Fruit fly (Drosophila melanogaster) whole organism, embryonic: ENCODE measurements around the gene Pgd.

Experiments used
- Asciz ChIP-seq: fragments of 200-800 bp; sonication (Bioruptor generic); optimal IDR thresholded peaks from 2 replicates; lab custom pipeline; 2017; ENCODE audit warnings: missing biosample characterization, mild to moderate bottlenecking, missing genetic modification characterization, missing genetic modification reagents
- Awh ChIP-seq: fragments of 200-800 bp; sonication (Bioruptor generic); IDR thresholded peaks from 2 replicates; pipeline ENCODE4, ENCODE4 v1.3.6; 2022; ENCODE audit warnings: missing biosample characterization, missing genetic modification characterization
- CG10267 ChIP-seq: fragments of 200-800 bp; sonication (Bioruptor generic); optimal IDR thresholded peaks from 2 replicates; lab custom pipeline; 2018; ENCODE audit warnings: missing biosample characterization, mild to moderate bottlenecking, missing genetic modification characterization, moderate library complexity
- CG11085 ChIP-seq: fragments of 200-800 bp; sonication (Bioruptor generic); IDR thresholded peaks from 2 replicates; pipeline ENCODE4 v1.3.6; 2022; ENCODE audit warnings: missing biosample characterization, missing genetic modification characterization
- CG11398 ChIP-seq: fragments of 200-800 bp; sonication (Bioruptor generic); optimal IDR thresholded peaks from 2 replicates; lab custom pipeline; 2016; ENCODE audit warnings: missing biosample characterization, missing genetic modification characterization
- CG13296 ChIP-seq: fragments of 200-800 bp; sonication (Bioruptor generic); optimal IDR thresholded peaks from 3 replicates; lab custom pipeline; 2018; ENCODE audit warnings: missing biosample characterization, mild to moderate bottlenecking, missing genetic modification characterization
- CG15601 ChIP-seq: fragments of 200-800 bp; sonication (Bioruptor generic); optimal IDR thresholded peaks from 3 replicates; lab custom pipeline; 2019; ENCODE audit warnings: missing biosample characterization, mild to moderate bottlenecking, missing genetic modification characterization, moderate library complexity
- CG16863 ChIP-seq: fragments of 200-800 bp; sonication (Bioruptor generic); optimal IDR thresholded peaks from 3 replicates; lab custom pipeline; 2016; ENCODE audit warnings: missing biosample characterization, missing genetic modification characterization
- CG17186 ChIP-seq: fragments of 200-800 bp; sonication (Bioruptor generic); optimal IDR thresholded peaks from 3 replicates; lab custom pipeline; 2017; ENCODE audit warnings: missing biosample characterization, missing genetic modification reagents, missing genetic modification characterization
- CG17385 ChIP-seq: fragments of 200-800 bp; sonication (Bioruptor generic); optimal IDR thresholded peaks from 3 replicates; lab custom pipeline; 2018; ENCODE audit warnings: missing biosample characterization, mild to moderate bottlenecking, missing genetic modification characterization
- CG17829 ChIP-seq: fragments of 200-800 bp; optimal IDR thresholded peaks from 2 replicates; lab custom pipeline; 2019; ENCODE audit warnings: missing biosample characterization, mild to moderate bottlenecking, missing genetic modification characterization, moderate library complexity
- CG17912 ChIP-seq: fragments of 200-800 bp; sonication (Bioruptor generic); optimal IDR thresholded peaks from 2 replicates; lab custom pipeline; 2018; ENCODE audit warnings: missing biosample characterization, mild to moderate bottlenecking, missing genetic modification characterization
- CG18476 ChIP-seq: fragments of 200-800 bp; sonication (Bioruptor generic); optimal IDR thresholded peaks from 2 replicates; lab custom pipeline; 2016; ENCODE audit warnings: missing biosample characterization, mild to moderate bottlenecking, missing genetic modification characterization
- CG31388 ChIP-seq: fragments of 200-800 bp; sonication (Bioruptor generic); optimal IDR thresholded peaks from 2 replicates; lab custom pipeline; 2016; ENCODE audit warnings: missing biosample characterization, missing genetic modification characterization
- CG31441 ChIP-seq: fragments of 200-800 bp; sonication (Bioruptor generic); IDR thresholded peaks from 2 replicates; pipeline ENCODE4 v1.3.6; 2022; ENCODE audit warnings: missing biosample characterization, missing genetic modification characterization
- CG32767 ChIP-seq: fragments of 200-800 bp; sonication (Bioruptor generic); IDR thresholded peaks from 2 replicates; pipeline ENCODE4 v1.3.6; 2022; ENCODE audit warnings: missing biosample characterization, missing genetic modification characterization
- CG34224 ChIP-seq: fragments of 200-800 bp; sonication (Bioruptor generic); IDR thresholded peaks from 3 replicates; pipeline ENCODE4 v1.3.6; 2022; ENCODE audit warnings: missing biosample characterization, missing genetic modification characterization; ENCODE audit not compliant: partially characterized antibody
- CG42726 ChIP-seq: fragments of 200-800 bp; sonication (Bioruptor generic); IDR thresholded peaks from 2 replicates; pipeline ENCODE4 v1.3.6; 2022; ENCODE audit warnings: missing biosample characterization, missing genetic modification characterization; ENCODE audit not compliant: partially characterized antibody
- CG5180 ChIP-seq: fragments of 200-800 bp; sonication (Bioruptor generic); optimal IDR thresholded peaks from 3 replicates; lab custom pipeline; 2017; ENCODE audit warnings: missing biosample characterization, missing genetic modification characterization, mild to moderate bottlenecking, moderate library complexity, missing genetic modification reagents
- CG6765 ChIP-seq: fragments of 200-800 bp; sonication (Bioruptor generic); optimal IDR thresholded peaks from 3 replicates; lab custom pipeline; 2017; ENCODE audit warnings: missing biosample characterization, mild to moderate bottlenecking, missing genetic modification characterization
- CG6813 ChIP-seq: fragments of 200-800 bp; sonication (Bioruptor generic); optimal IDR thresholded peaks from 2 replicates; lab custom pipeline; 2017; ENCODE audit warnings: missing biosample characterization, missing genetic modification characterization, mild to moderate bottlenecking, moderate library complexity, missing genetic modification reagents
- CG8089 ChIP-seq: fragments of 200-800 bp; sonication (Bioruptor generic); optimal IDR thresholded peaks from 3 replicates; lab custom pipeline; 2016; ENCODE audit warnings: missing biosample characterization, missing genetic modification characterization
- D19B ChIP-seq: fragments of 200-800 bp; sonication (Bioruptor generic); optimal IDR thresholded peaks from 2 replicates; lab custom pipeline; 2017; ENCODE audit warnings: missing biosample characterization, mild to moderate bottlenecking, missing genetic modification characterization
- Dll ChIP-seq: fragments of 200-800 bp; sonication (Bioruptor generic); IDR thresholded peaks from 4 replicates; pipeline ENCODE4 v1.3.6; 2022; ENCODE audit warnings: missing biosample characterization, missing genetic modification characterization; ENCODE audit not compliant: partially characterized antibody
- H15 ChIP-seq: fragments of 200-800 bp; sonication (Bioruptor generic); IDR thresholded peaks from 3 replicates; pipeline ENCODE4 v1.3.6; 2022; ENCODE audit warnings: missing biosample characterization, missing genetic modification characterization
- HHEX ChIP-seq: fragments of 200-800 bp; sonication (Bioruptor generic); optimal IDR thresholded peaks from 3 replicates; lab custom pipeline; 2017; ENCODE audit warnings: missing biosample characterization, mild to moderate bottlenecking, missing genetic modification characterization, missing genetic modification reagents
- Hr3 ChIP-seq: fragments of 200-800 bp; sonication (Bioruptor generic); optimal IDR thresholded peaks from 3 replicates; lab custom pipeline; 2016; ENCODE audit warnings: missing biosample characterization, missing genetic modification characterization
- Hr39 ChIP-seq: fragments of >200 bp; optimal IDR thresholded peaks from 2 replicates; lab custom pipeline; 2017
- PHDP ChIP-seq: fragments of 200-800 bp; sonication (Bioruptor generic); optimal IDR thresholded peaks from 3 replicates; lab custom pipeline; 2018; ENCODE audit warnings: missing biosample characterization, mild to moderate bottlenecking, missing genetic modification characterization, moderate library complexity
- Poxn ChIP-seq: fragments of 200-800 bp; sonication (Bioruptor generic); IDR thresholded peaks from 2 replicates; pipeline ENCODE4 v1.3.6; 2022; ENCODE audit warnings: missing biosample characterization, missing genetic modification characterization
- Usf ChIP-seq: fragments of 200-800 bp; sonication (Bioruptor generic); optimal IDR thresholded peaks from 2 replicates; lab custom pipeline; 2017; ENCODE audit warnings: missing genotype, missing biosample characterization, missing genetic modification characterization
- YL-1 ChIP-seq: fragments of 200-800 bp; sonication (Bioruptor generic); optimal IDR thresholded peaks from 3 replicates; lab custom pipeline; 2017; ENCODE audit warnings: missing biosample characterization, mild to moderate bottlenecking, missing genetic modification characterization
- ase ChIP-seq: fragments of 200-800 bp; sonication (Bioruptor generic); IDR thresholded peaks from 3 replicates; pipeline ENCODE4 v1.3.6; 2022; ENCODE audit warnings: missing biosample characterization, missing genetic modification characterization
- dati ChIP-seq: fragments of 200-800 bp; sonication (Bioruptor generic); IDR thresholded peaks from 2 replicates; pipeline ENCODE4 v1.3.6; 2022; ENCODE audit warnings: missing biosample characterization, missing genetic modification characterization
- dmrt99B ChIP-seq: fragments of 200-800 bp; sonication (Bioruptor generic); optimal IDR thresholded peaks from 2 replicates; lab custom pipeline; 2018; ENCODE audit warnings: missing biosample characterization, mild to moderate bottlenecking, missing genetic modification characterization, moderate library complexity
- fd3F ChIP-seq: fragments of 200-800 bp; sonication (Bioruptor generic); optimal IDR thresholded peaks from 2 replicates; lab custom pipeline; 2018; ENCODE audit warnings: missing biosample characterization, mild to moderate bottlenecking, missing genetic modification characterization, moderate library complexity
- fd64A ChIP-seq: fragments of 200-800 bp; sonication (Bioruptor generic); optimal IDR thresholded peaks from 3 replicates; lab custom pipeline; 2018; ENCODE audit warnings: missing biosample characterization, mild to moderate bottlenecking, missing genetic modification characterization
- ham ChIP-seq: fragments of 200-800 bp; sonication (Bioruptor generic); IDR thresholded peaks from 2 replicates; pipeline ENCODE4 v1.3.6; 2022; ENCODE audit warnings: missing biosample characterization, missing genetic modification characterization
- nom ChIP-seq: fragments of 200-800 bp; sonication (Bioruptor generic); optimal IDR thresholded peaks from 2 replicates; lab custom pipeline; 2017; ENCODE audit warnings: missing biosample characterization, missing genetic modification characterization, mild to moderate bottlenecking, moderate library complexity, missing genetic modification reagents
- org-1 ChIP-seq: fragments of 200-800 bp; sonication (Bioruptor generic); optimal IDR thresholded peaks from 2 replicates; lab custom pipeline; 2017; ENCODE audit warnings: missing biosample characterization, missing genetic modification characterization
- pan ChIP-seq, 4 experiments: fragments of >200 bp in 3 of 4; fragments of 200-800 bp in 1 of 4; sonication (Bioruptor generic) in 1 of 4; optimal IDR thresholded peaks in 3 of 4; IDR thresholded peaks in 1 of 4; 2 replicates each; pipeline versions ENCODE4 v1.3.6 to Lab custom; 2017 to 2022; ENCODE audit warnings: missing biosample characterization in 2 of 4, missing genetic modification characterization in 2 of 4, mixed read lengths in 1 of 4
- sd ChIP-seq: fragments of 200-800 bp; sonication (Bioruptor generic); optimal IDR thresholded peaks from 3 replicates; lab custom pipeline; 2018; ENCODE audit warnings: missing biosample characterization, mild to moderate bottlenecking, missing genetic modification characterization, moderate library complexity
- sisA ChIP-seq: fragments of 200-800 bp; sonication (Bioruptor generic); IDR thresholded peaks from 2 replicates; pipeline ENCODE4 v1.3.6; 2022; ENCODE audit warnings: missing biosample characterization, missing genetic modification characterization
- sob ChIP-seq: fragments of 200-800 bp; sonication (Bioruptor generic); IDR thresholded peaks from 2 replicates; pipeline ENCODE4 v1.3.6; 2022; ENCODE audit warnings: missing biosample characterization, missing genetic modification characterization
- tll ChIP-seq, 2 experiments: fragments of 200-800 bp in 1 of 2; fragments of >200 bp in 1 of 2; sonication (Bioruptor generic) in 1 of 2; optimal IDR thresholded peaks; 2 replicates each; lab custom pipeline; 2017 to 2019; ENCODE audit warnings: missing biosample characterization in 2 of 2, missing genetic modification characterization in 2 of 2, mild to moderate bottlenecking in 1 of 2, moderate library complexity in 1 of 2
- toy ChIP-seq: fragments of 200-800 bp; sonication (Bioruptor generic); IDR thresholded peaks from 2 replicates; pipeline ENCODE4 v1.3.6; 2022; ENCODE audit warnings: missing biosample characterization, missing genetic modification characterization
- zfh2 ChIP-seq: fragments of 200-800 bp; sonication (Bioruptor generic); optimal IDR thresholded peaks from 2 replicates; lab custom pipeline; 2016; ENCODE audit warnings: missing biosample characterization, missing genetic modification characterization

Pgd gene

DNA sequence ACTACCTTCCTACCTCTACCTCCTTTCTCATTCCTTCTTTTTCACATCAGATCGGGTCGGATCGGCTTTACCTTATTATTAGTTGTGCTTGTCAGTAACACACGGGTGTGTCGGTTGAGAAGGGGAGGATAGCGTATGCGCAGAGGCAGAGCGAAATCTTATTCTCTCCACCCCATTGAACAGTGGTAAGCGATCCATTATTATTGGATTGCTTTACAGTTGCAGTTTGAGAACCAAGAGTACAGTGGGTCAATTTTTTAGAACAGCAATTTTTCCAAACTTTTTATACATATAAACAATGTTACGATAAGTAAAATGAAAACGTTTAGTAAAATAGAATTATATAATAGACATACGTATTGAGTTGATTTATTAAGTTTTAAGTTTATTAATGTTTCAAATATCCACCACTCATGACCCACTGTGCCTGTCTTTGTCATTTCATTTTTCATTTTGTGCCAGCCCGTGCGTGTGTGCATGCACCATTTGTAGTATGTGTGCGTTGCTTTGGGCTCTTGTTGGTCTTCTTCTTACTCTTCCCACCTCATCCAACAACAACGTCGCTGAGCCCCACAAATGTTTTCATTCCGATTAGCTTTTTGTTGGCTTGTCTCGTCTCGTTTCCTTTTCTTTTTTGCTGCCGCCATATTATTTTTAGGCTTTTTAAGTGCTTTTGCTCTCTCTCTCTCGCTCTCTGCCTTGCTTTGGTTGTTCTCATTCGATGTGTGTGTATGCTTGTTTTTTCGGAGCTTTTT lies 7.2 kb upstream of the Pgd start (continued):
- TF ChIP-seq CG31441 (GFP tag; lab: Robert Waterston, UW) = peak; percentile 91
- peak; percentile 99 for TF ChIP-seq CG17385 (GFP tag; lab: Kevin White, UChicago)
- TF ChIP-seq org-1 (GFP tag; lab: Kevin White, UChicago) = peak; percentile 98
- no peak; the same call in 1 of the 2 replicates for TF ChIP-seq CG42726
- peak; percentile 99 for TF ChIP-seq Asciz
- TF ChIP-seq Usf (GFP tag; lab: Kevin White, UChicago) = peak; percentile 98
- peak; percentile 99 for TF ChIP-seq sob (GFP tag; lab: Robert Waterston, UW)
- TF ChIP-seq CG31388 (GFP tag; lab: Kevin White, UChicago) = peak; percentile 97
- peak; percentile 99 for TF ChIP-seq CG15601 (tag; lab: Kevin White, UChicago)
- TF ChIP-seq CG17829 = peak; percentile 99
- TF ChIP-seq Hr39 (lab: Kevin White, UChicago) = no peak
- peak; percentile 99 for TF ChIP-seq CG6813 (GFP tag; lab: Kevin White, UChicago)
- TF ChIP-seq CG13296 = peak; percentile 100
- TF ChIP-seq toy (GFP tag; lab: Robert Waterston, UW) = peak; percentile 98
- TF ChIP-seq dati (GFP tag; lab: Robert Waterston, UW) = peak; percentile 95
- peak; percentile 99 for TF ChIP-seq Awh (GFP tag; lab: Robert Waterston, UW)
- TF ChIP-seq ham (GFP tag; lab: Robert Waterston, UW) = peak; percentile 94
- TF ChIP-seq sisA = peak; percentile 99
- peak; percentile 96 for TF ChIP-seq CG32767
- peak; percentile 100 for TF ChIP-seq dmrt99B (tag; lab: Kevin White, UChicago)
- peak; percentile 96 for TF ChIP-seq YL-1 (GFP tag; lab: Kevin White, UChicago)
- TF ChIP-seq CG11398 (GFP tag; lab: Kevin White, UChicago) = peak; percentile 67
- TF ChIP-seq CG18476 (GFP tag; lab: Kevin White, UChicago) = peak; percentile 99
- peak; percentile 97 for TF ChIP-seq Poxn
- peak; percentile 61; the same call in 1 of the 3 replicates for TF ChIP-seq CG34224 (GFP tag; lab: Robert Waterston, UW)
- peak; percentile 95 for TF ChIP-seq Hr3 (GFP tag; lab: Kevin White, UChicago)
- peak; percentile 79 for TF ChIP-seq CG8089
- peak; percentile 98 for TF ChIP-seq CG11085 (GFP tag; lab: Robert Waterston, UW)
- peak; percentile 97 for TF ChIP-seq CG10267 (tag; lab: Kevin White, UChicago)
- TF ChIP-seq CG17186 (GFP tag; lab: Kevin White, UChicago) = peak; percentile 92
- peak; percentile 97 for TF ChIP-seq ase (GFP tag; lab: Robert Waterston, UW)
- no peak for TF ChIP-seq tll (GFP tag; optimal IDR thresholded peaks at IDR 0.05; lab: Kevin White, UChicago)
- peak; percentile 93 for TF ChIP-seq CG5180
- TF ChIP-seq nom (GFP tag; lab: Kevin White, UChicago) = peak; percentile 98
- TF ChIP-seq zfh2 (GFP tag; lab: Kevin White, UChicago) = peak; percentile 94
- peak; percentile 100 for TF ChIP-seq PHDP (tag; lab: Kevin White, UChicago)
- peak; percentile 98 for TF ChIP-seq H15 (GFP tag; lab: Robert Waterston, UW)
- peak; percentile 99 for TF ChIP-seq CG6765 (GFP tag; lab: Kevin White, UChicago)
- TF ChIP-seq fd64A (GFP tag; lab: Kevin White, UChicago) = peak; percentile 97
- TF ChIP-seq sd (tag; lab: Kevin White, UChicago) = peak; percentile 90
- peak; percentile 86 for TF ChIP-seq D19B
- TF ChIP-seq CG17912 (GFP tag; lab: Kevin White, UChicago) = peak; percentile 97
- TF ChIP-seq fd3F (GFP tag; lab: Kevin White, UChicago) = peak; percentile 99
- peak; percentile 99 for TF ChIP-seq HHEX (GFP tag; lab: Kevin White, UChicago)
- peak; percentile 89 for TF ChIP-seq CG16863 (GFP tag; lab: Kevin White, UChicago)
- no peak for TF ChIP-seq pan (optimal IDR thresholded peaks at IDR 0.05; lab: Kevin White, UChicago)
- peak in 1 of 2 experiments; percentile 99 for TF ChIP-seq pan (GFP tag; optimal IDR thresholded peaks at IDR 0.05 in 1 of 2, IDR thresholded peaks at IDR 0.05 in 1 of 2)
- TF ChIP-seq Dll (GFP tag; lab: Robert Waterston, UW) = peak; percentile 48; the same call in 3 of the 4 replicates
